Fruit fly (Drosophila melanogaster) whole organism, embryonic: ENCODE data around the gene CG2794.

ENCODE experiments used
- Abd-B ChIP-seq: fragments of 200-800 bp; sonication (Bioruptor generic); optimal IDR thresholded peaks from 2 replicates; lab custom pipeline; 2018; ENCODE audit warnings: missing biosample characterization, mild to moderate bottlenecking, missing genetic modification characterization, moderate library complexity
- B-H1 ChIP-seq: fragments of 200-800 bp; sonication (Bioruptor generic); IDR thresholded peaks from 3 replicates; pipeline ENCODE4 v1.3.6; 2022; ENCODE audit warnings: missing biosample characterization, missing genetic modification characterization
- C15 ChIP-seq: fragments of 200-800 bp; sonication (Bioruptor generic); IDR thresholded peaks from 3 replicates; pipeline ENCODE4 v1.3.6; 2022; ENCODE audit warnings: missing biosample characterization, missing genetic modification characterization
- CG10462 ChIP-seq: fragments of 200-800 bp; sonication (Bioruptor generic); optimal IDR thresholded peaks from 2 replicates; lab custom pipeline; 2016; ENCODE audit warnings: missing biosample characterization, missing genetic modification characterization
- CG10979 ChIP-seq: fragments of 200-800 bp; sonication (Bioruptor generic); optimal IDR thresholded peaks from 2 replicates; lab custom pipeline; 2018; ENCODE audit warnings: missing biosample characterization, mild to moderate bottlenecking, missing genetic modification characterization, moderate library complexity
- CG11695 ChIP-seq: fragments of 200-800 bp; sonication (Bioruptor generic); IDR thresholded peaks from 3 replicates; pipeline ENCODE4 v1.3.6; 2022; ENCODE audit warnings: missing biosample characterization, missing genetic modification characterization
- CG12071 ChIP-seq: fragments of 200-800 bp; sonication (Bioruptor generic); optimal IDR thresholded peaks from 3 replicates; lab custom pipeline; 2018; ENCODE audit warnings: missing biosample characterization, mild to moderate bottlenecking, missing genetic modification characterization
- CG12104 ChIP-seq: fragments of 200-800 bp; sonication (Bioruptor generic); optimal IDR thresholded peaks from 3 replicates; lab custom pipeline; 2016; ENCODE audit warnings: missing biosample characterization, missing genetic modification characterization
- CG1233 ChIP-seq: fragments of 200-800 bp; sonication (Bioruptor generic); optimal IDR thresholded peaks from 4 replicates; lab custom pipeline; 2018; ENCODE audit warnings: missing biosample characterization, mild to moderate bottlenecking, missing genetic modification characterization
- CG13287 ChIP-seq: fragments of 200-800 bp; sonication (Bioruptor generic); IDR thresholded peaks from 2 replicates; pipeline ENCODE4 v1.3.6; 2022; ENCODE audit warnings: missing biosample characterization, missing genetic modification characterization; ENCODE audit not compliant: partially characterized antibody
- CG16863 ChIP-seq: fragments of 200-800 bp; sonication (Bioruptor generic); optimal IDR thresholded peaks from 3 replicates; lab custom pipeline; 2016; ENCODE audit warnings: missing biosample characterization, missing genetic modification characterization
- CG17912 ChIP-seq: fragments of 200-800 bp; sonication (Bioruptor generic); optimal IDR thresholded peaks from 2 replicates; lab custom pipeline; 2018; ENCODE audit warnings: missing biosample characterization, mild to moderate bottlenecking, missing genetic modification characterization
- CG18262 ChIP-seq: fragments of 200-800 bp; optimal IDR thresholded peaks from 3 replicates; lab custom pipeline; 2019; ENCODE audit warnings: missing biosample characterization, mild to moderate bottlenecking, missing genetic modification characterization, moderate library complexity
- CG18476 ChIP-seq: fragments of 200-800 bp; sonication (Bioruptor generic); optimal IDR thresholded peaks from 2 replicates; lab custom pipeline; 2016; ENCODE audit warnings: missing biosample characterization, mild to moderate bottlenecking, missing genetic modification characterization
- CG2199 ChIP-seq: fragments of 200-800 bp; sonication (Bioruptor generic); IDR thresholded peaks from 3 replicates; pipeline ENCODE4 v1.3.6; 2022; ENCODE audit warnings: missing biosample characterization, missing genetic modification characterization
- CG2889 ChIP-seq: fragments of 200-800 bp; sonication (Bioruptor generic); IDR thresholded peaks from 3 replicates; pipeline ENCODE4 v1.3.6; 2022; ENCODE audit warnings: missing biosample characterization, missing genetic modification characterization
- CG30020 ChIP-seq: fragments of 200-800 bp; optimal IDR thresholded peaks from 2 replicates; lab custom pipeline; 2019; ENCODE audit warnings: missing biosample characterization, mild to moderate bottlenecking, missing genetic modification characterization, moderate library complexity
- CG3163 ChIP-seq: fragments of 200-800 bp; sonication (Bioruptor generic); optimal IDR thresholded peaks from 3 replicates; lab custom pipeline; 2016; ENCODE audit warnings: missing biosample characterization, missing genetic modification characterization
- CG3407 ChIP-seq: fragments of 200-800 bp; sonication (Bioruptor generic); optimal IDR thresholded peaks from 2 replicates; lab custom pipeline; 2018; ENCODE audit warnings: missing biosample characterization, mild to moderate bottlenecking, missing genetic modification characterization
- CG34422 ChIP-seq: fragments of 200-800 bp; sonication (Bioruptor generic); IDR thresholded peaks from 3 replicates; pipeline ENCODE4 v1.3.6; 2022; ENCODE audit warnings: missing biosample characterization, missing genetic modification characterization
- CG4328 ChIP-seq: fragments of 200-800 bp; sonication (Bioruptor generic); optimal IDR thresholded peaks from 3 replicates; lab custom pipeline; 2017; ENCODE audit warnings: missing biosample characterization, missing genetic modification reagents, missing genetic modification characterization
- CG6175 ChIP-seq: fragments of 200-800 bp; sonication (Bioruptor generic); IDR thresholded peaks from 3 replicates; pipeline ENCODE4 v1.3.6; 2022; ENCODE audit warnings: missing biosample characterization, missing genetic modification characterization
- CG6765 ChIP-seq: fragments of 200-800 bp; sonication (Bioruptor generic); optimal IDR thresholded peaks from 3 replicates; lab custom pipeline; 2017; ENCODE audit warnings: missing biosample characterization, mild to moderate bottlenecking, missing genetic modification characterization
- CG7357 ChIP-seq: fragments of 200-800 bp; sonication (Bioruptor generic); IDR thresholded peaks from 3 replicates; pipeline ENCODE4 v1.3.6; 2022; ENCODE audit warnings: missing biosample characterization, missing genetic modification characterization
- CG7963 ChIP-seq: fragments of 200-800 bp; sonication (Bioruptor generic); IDR thresholded peaks from 3 replicates; pipeline ENCODE4 v1.3.6; 2022; ENCODE audit warnings: missing biosample characterization, missing genetic modification characterization; ENCODE audit not compliant: partially characterized antibody
- CrebB ChIP-seq: fragments of 200-800 bp; sonication (Bioruptor generic); optimal IDR thresholded peaks from 3 replicates; lab custom pipeline; 2018; ENCODE audit warnings: missing biosample characterization, mild to moderate bottlenecking, missing genetic modification characterization
- D19B ChIP-seq: fragments of 200-800 bp; sonication (Bioruptor generic); optimal IDR thresholded peaks from 2 replicates; lab custom pipeline; 2017; ENCODE audit warnings: missing biosample characterization, mild to moderate bottlenecking, missing genetic modification characterization
- Deaf1 ChIP-seq: fragments of 200-800 bp; optimal IDR thresholded peaks from 3 replicates; lab custom pipeline; 2019; ENCODE audit warnings: missing biosample characterization, mild to moderate bottlenecking, missing genetic modification characterization, moderate library complexity
- Elba2 ChIP-seq: fragments of 200-800 bp; sonication (Bioruptor generic); optimal IDR thresholded peaks from 3 replicates; lab custom pipeline; 2016; ENCODE audit warnings: missing biosample characterization, missing genetic modification characterization
- Fer2 ChIP-seq: fragments of 200-800 bp; sonication (Bioruptor generic); optimal IDR thresholded peaks from 2 replicates; lab custom pipeline; 2018; ENCODE audit warnings: missing biosample characterization, mild to moderate bottlenecking, missing genetic modification characterization, moderate library complexity
- H15 ChIP-seq: fragments of 200-800 bp; sonication (Bioruptor generic); IDR thresholded peaks from 3 replicates; pipeline ENCODE4 v1.3.6; 2022; ENCODE audit warnings: missing biosample characterization, missing genetic modification characterization
- HmgD ChIP-seq: fragments of 200-800 bp; sonication (Bioruptor generic); optimal IDR thresholded peaks from 3 replicates; lab custom pipeline; 2016; ENCODE audit warnings: missing biosample characterization, missing genetic modification characterization
- Med ChIP-seq: fragments of 200-800 bp; sonication (Bioruptor generic); peaks from one replicate; lab custom pipeline; 2016; ENCODE audit warnings: missing biosample characterization, missing genetic modification characterization, mild to moderate bottlenecking, inconsistent platforms, moderate library complexity
- Meics ChIP-seq: fragments of 200-800 bp; sonication (Bioruptor generic); optimal IDR thresholded peaks from 2 replicates; lab custom pipeline; 2017; ENCODE audit warnings: missing biosample characterization, mild to moderate bottlenecking, missing genetic modification characterization
- Nf-YA ChIP-seq: fragments of 200-800 bp; sonication (Bioruptor generic); IDR thresholded peaks from 2 replicates; pipeline ENCODE4 v1.3.6; 2022; ENCODE audit warnings: missing biosample characterization, missing genetic modification characterization
- Ravus ChIP-seq: fragments of 200-800 bp; sonication (Bioruptor generic); IDR thresholded peaks from 2 replicates; pipeline ENCODE4 v1.3.6; 2022; ENCODE audit warnings: missing biosample characterization, missing genetic modification characterization
- Sox100B ChIP-seq: fragments of 200-800 bp; sonication (Bioruptor generic); optimal IDR thresholded peaks from 3 replicates; lab custom pipeline; 2018; ENCODE audit warnings: missing biosample characterization, mild to moderate bottlenecking, missing genetic modification characterization
- Sry-δ ChIP-seq: fragments of 200-800 bp; sonication (Bioruptor generic); optimal IDR thresholded peaks from 2 replicates; lab custom pipeline; 2016; ENCODE audit warnings: missing biosample characterization, missing genetic modification characterization
- Vsx1 ChIP-seq: fragments of 200-800 bp; sonication (Bioruptor generic); optimal IDR thresholded peaks from 2 replicates; lab custom pipeline; 2017; ENCODE audit warnings: missing biosample characterization, mild to moderate bottlenecking, missing genetic modification characterization, missing genetic modification reagents
- crp ChIP-seq, 2 experiments: fragments of 200-800 bp; sonication (Bioruptor generic); optimal IDR thresholded peaks; 2 replicates in 1 of 2; 3 replicates in 1 of 2; lab custom pipeline; 2017; ENCODE audit warnings: missing biosample characterization in 2 of 2, missing genetic modification characterization in 2 of 2, mild to moderate bottlenecking in 1 of 2, moderate library complexity in 1 of 2
- disco-r ChIP-seq: fragments of 200-800 bp; sonication (Bioruptor generic); optimal IDR thresholded peaks from 2 replicates; lab custom pipeline; 2016; ENCODE audit warnings: missing biosample characterization, missing genetic modification characterization
- esg ChIP-seq: fragments of 200-800 bp; sonication (Bioruptor generic); conservative IDR thresholded peaks from 2 replicates; pipeline ENCODE4 v1.3.6; 2022; ENCODE audit warnings: missing biosample characterization, missing genetic modification characterization
- gcm2 ChIP-seq: fragments of 200-800 bp; sonication (Bioruptor generic); optimal IDR thresholded peaks from 2 replicates; lab custom pipeline; 2016; ENCODE audit warnings: missing biosample characterization, missing genetic modification characterization
- hth ChIP-seq: fragments of >200 bp; optimal IDR thresholded peaks from 2 replicates; lab custom pipeline; 2017; ENCODE audit warnings: inconsistent platforms
- pros ChIP-seq: fragments of 200-800 bp; sonication (Bioruptor generic); optimal IDR thresholded peaks from 3 replicates; lab custom pipeline; 2019; ENCODE audit warnings: missing biosample characterization, mild to moderate bottlenecking, missing genetic modification characterization, moderate library complexity
- pzg ChIP-seq: fragments of 200-800 bp; sonication (Bioruptor generic); optimal IDR thresholded peaks from 3 replicates; lab custom pipeline; 2018; ENCODE audit warnings: missing biosample characterization, mild to moderate bottlenecking, missing genetic modification characterization, moderate library complexity
- scrt ChIP-seq: fragments of 200-800 bp; sonication (Bioruptor generic); optimal IDR thresholded peaks from 2 replicates; lab custom pipeline; 2018; ENCODE audit warnings: missing biosample characterization, mild to moderate bottlenecking, missing genetic modification characterization, moderate library complexity
- sima ChIP-seq: fragments of 200-800 bp; sonication (Bioruptor generic); optimal IDR thresholded peaks from 2 replicates; lab custom pipeline; 2016; ENCODE audit warnings: missing biosample characterization, missing genetic modification characterization
- slbo ChIP-seq: fragments of 200-800 bp; sonication (Bioruptor generic); IDR thresholded peaks from 2 replicates; pipeline ENCODE4 v1.3.6; 2022; ENCODE audit warnings: missing biosample characterization, missing genetic modification characterization
- ssp ChIP-seq: fragments of 200-800 bp; sonication (Bioruptor generic); IDR thresholded peaks from 2 replicates; pipeline ENCODE4 v1.3.6; 2022; ENCODE audit warnings: missing biosample characterization, missing genetic modification characterization
- tx ChIP-seq: fragments of 200-800 bp; sonication (Bioruptor generic); optimal IDR thresholded peaks from 2 replicates; lab custom pipeline; 2016; ENCODE audit warnings: missing biosample characterization, missing genetic modification characterization

CG2794 gene

dm6 chr2L:574226-574625, 10.3 kb downstream of the CG2794 start, which contains the start of the genes Ipk2 and cold (continued):
- TF ChIP-seq CG3407 (GFP tag; lab: Kevin White, UChicago) (peak; percentile 67), CG18476 (peak; percentile 85), scrt (peak; percentile 97), ssp (GFP tag; lab: Robert Waterston, UW) (peak; percentile 66), CG3163 (GFP tag; lab: Kevin White, UChicago) (peak; percentile 55), CG7963 (no peak), CG10462 (GFP tag; lab: Kevin White, UChicago) (peak; percentile 34), Fer2 (tag; lab: Kevin White, UChicago) (peak; percentile 37), CG2889 (GFP tag; lab: Robert Waterston, UW) (no peak), CG2199 (GFP tag; lab: Robert Waterston, UW) (0 out of 3 replicates have a peak, but pooled peaks have one; percentile 22), Abd-B (GFP tag; lab: Kevin White, UChicago) (peak; percentile 86), Nf-YA (0 out of 2 replicates have a peak, but pooled peaks have one; percentile 17), D19B (GFP tag; lab: Kevin White, UChicago) (peak; percentile 65), CG10979 (peak; percentile 67), esg (GFP tag; lab: Robert Waterston, UW) (peak; percentile 49), gcm2 (peak; percentile 53), Sox100B (GFP tag; lab: Kevin White, UChicago) (no peak), tx (GFP tag; lab: Kevin White, UChicago) (peak; percentile 75), CG6175 (GFP tag; lab: Robert Waterston, UW) (no peak), Med (peak; percentile 97), CG16863 (peak; percentile 64), CG1233 (peak; percentile 77), CG7357 (peak; percentile 57; the same call in 1 of the 3 replicates), HmgD (GFP tag; lab: Kevin White, UChicago) (peak; percentile 20), Deaf1 (tag; lab: Kevin White, UChicago) (no peak), CG18262 (tag; lab: Kevin White, UChicago) (peak; percentile 73), Vsx1 (no peak), crp (GFP tag; optimal IDR thresholded peaks at IDR 0.05; lab: Kevin White, UChicago) (peak in 1 of 2 experiments; percentile 54), CG34422 (GFP tag; lab: Robert Waterston, UW) (peak; percentile 51; the same call in 2 of the 3 replicates), CG17912 (GFP tag; lab: Kevin White, UChicago) (no peak), B-H1 (peak; percentile 56), CG4328 (peak; percentile 69), CG12104 (GFP tag; lab: Kevin White, UChicago) (peak; percentile 64), Elba2 (GFP tag; lab: Kevin White, UChicago) (peak; percentile 35), hth (lab: Kevin White, UChicago) (no peak), CG12071 (GFP tag; lab: Kevin White, UChicago) (peak; percentile 1), CG6765 (GFP tag; lab: Kevin White, UChicago) (peak; percentile 40), Meics (GFP tag; lab: Kevin White, UChicago) (peak; percentile 83), CG30020 (peak; percentile 62), C15 (GFP tag; lab: Robert Waterston, UW) (no peak), pzg (GFP tag; lab: Kevin White, UChicago) (peak; percentile 79), CG11695 (GFP tag; lab: Robert Waterston, UW) (no peak; the same call in 2 of the 3 replicates), H15 (GFP tag; lab: Robert Waterston, UW) (peak; percentile 21; the same call in 1 of the 3 replicates), Ravus (GFP tag; lab: Robert Waterston, UW) (no peak), Sry-δ (GFP tag; lab: Kevin White, UChicago) (peak; percentile 52), sima (GFP tag; lab: Kevin White, UChicago) (no peak), CG13287 (GFP tag; lab: Robert Waterston, UW) (peak; percentile 59), slbo (GFP tag; lab: Robert Waterston, UW) (peak; percentile 88), disco-r (GFP tag; lab: Kevin White, UChicago) (peak; percentile 52), pros (GFP tag; lab: Kevin White, UChicago) (no peak), CrebB (tag; lab: Kevin White, UChicago) (peak; percentile 31)
